Worm (Caenorhabditis elegans): ENCODE data around the gene C05B5.5.
"Not testable (repeated sequence)": the region's sequence is repeated elsewhere in the genome, so short reads cannot be mapped to it uniquely, and the experiment has no call there.

Gene C05B5.5

DNA sequence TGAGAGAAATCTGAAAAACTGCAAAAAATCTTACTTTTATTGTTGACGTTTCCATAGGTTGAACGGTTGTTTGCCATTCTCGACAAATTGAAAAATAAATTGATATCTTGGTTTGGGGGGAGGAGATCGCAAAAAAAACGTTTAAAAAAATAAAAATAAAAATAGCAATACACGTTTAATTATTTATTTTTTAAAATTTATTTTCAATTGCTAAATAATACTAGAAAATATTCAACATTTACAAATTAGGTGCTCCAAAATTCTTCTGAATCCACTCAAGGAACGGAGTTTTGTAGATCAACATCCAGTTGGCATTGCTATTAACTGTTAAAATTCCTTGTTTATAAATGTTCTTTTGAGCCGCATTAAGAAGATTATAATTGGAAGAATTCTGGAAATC is 38.9 kb downstream of the C05B5.5 start, which contains the start of gene T16G12.7:
TSS of gene T16G12.7 (minus strand) at position 101 of the 400 bp plus-strand sequence.
- no peak for TF ChIP-seq efl-1 (GFP tag; optimal IDR thresholded peaks at IDR 0.05)

DNA sequence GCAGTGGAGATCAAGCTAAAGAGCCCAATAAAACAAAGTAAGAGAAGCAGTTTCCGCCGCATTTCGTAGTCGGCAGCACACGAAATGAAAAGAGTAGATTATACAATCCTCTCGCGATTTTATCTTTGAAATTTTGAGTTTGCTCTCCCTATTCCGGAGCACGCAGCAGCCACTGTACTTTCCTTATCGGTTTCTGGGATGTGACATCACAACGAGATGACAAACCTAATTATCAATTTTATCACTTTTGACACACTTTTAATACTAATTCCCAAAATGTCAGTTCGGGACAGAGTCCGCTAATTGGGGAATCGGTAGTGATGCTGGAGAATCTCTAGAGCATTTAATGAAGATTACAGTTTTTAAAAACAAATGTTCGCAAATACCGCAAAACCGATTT is 48.5 kb downstream of the C05B5.5 start, which contains the start of gene T16G12.1:
TSS of gene T16G12.1 (minus strand) at position 176 of the 400 bp plus-strand sequence.
- TF ChIP-seq sptf-2 (GFP tag; optimal IDR thresholded peaks at IDR 0.05) (no peak), nhr-80 (tag; optimal IDR thresholded peaks at IDR 0.05) (peak; percentile 68)

DNA sequence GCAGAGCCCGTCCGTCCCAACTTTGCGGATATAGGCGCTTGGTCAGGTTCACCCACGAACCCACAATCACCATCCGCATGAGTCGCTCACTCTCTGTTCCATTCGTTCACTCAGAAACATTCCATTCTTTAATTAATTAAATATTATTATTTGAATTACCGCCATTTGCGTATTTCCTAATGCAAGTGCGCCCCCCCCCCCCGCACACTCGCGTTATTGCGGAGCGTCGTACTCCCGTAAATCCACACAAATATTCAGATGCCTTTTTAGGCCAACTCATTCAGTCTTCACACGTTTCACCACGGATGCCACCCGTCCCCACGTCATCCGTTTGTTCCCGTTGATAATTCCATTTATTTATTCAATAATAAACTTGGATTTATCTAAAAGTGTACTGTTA is 49.2 kb downstream of the C05B5.5 start, which contains the start of gene T16G12.3:
TSS of gene T16G12.3 (plus strand) at position 301 of the 400 bp plus-strand sequence.
- not testable (repeated sequence) for TF ChIP-seq dpl-1 (GFP tag; optimal IDR thresholded peaks at IDR 0.05); rpc-1 (optimal IDR thresholded peaks at IDR 0.05); rpc-1 (tag; optimal IDR thresholded peaks at IDR 0.05); mxl-1 (tag; optimal IDR thresholded peaks at IDR 0.05)

DNA sequence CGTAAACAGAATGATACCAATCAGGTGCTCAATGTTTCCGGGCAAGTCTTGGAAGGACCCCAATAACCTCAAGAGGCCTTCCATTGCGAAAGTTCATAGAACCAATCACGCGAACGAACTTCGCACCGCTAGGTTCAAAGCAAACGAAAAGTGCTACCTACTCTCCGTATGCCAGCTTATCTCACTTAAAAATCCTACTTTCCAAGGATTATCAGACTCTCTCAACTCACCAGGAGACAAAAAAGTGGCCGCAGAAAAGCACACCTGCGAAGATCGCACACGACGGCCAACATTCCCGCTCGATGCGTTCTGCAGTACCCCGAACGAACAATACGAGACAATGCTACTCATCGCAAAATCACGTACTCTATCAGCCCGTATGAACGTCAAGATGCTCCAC is 52.2 kb downstream of the C05B5.5 start, which contains the start of gene T16G12.12:
TSS of gene T16G12.12 (plus strand) at position 301 of the 400 bp plus-strand sequence.
- peak; percentile 12; the same call in 1 of the 2 replicates for TF ChIP-seq F33H1.4 (GFP tag; IDR thresholded peaks at IDR 0.05)
